Worm (Caenorhabditis elegans) whole organism, L3 larva: ENCODE measurements around the gene dcn-1.

ENCODE experiments used
- R02D3.7 ChIP-seq: fragments of 150-350 bp; optimal IDR thresholded peaks from 2 replicates; lab custom pipeline; 2014; ENCODE audit warnings: missing biosample characterization, missing genetic modification characterization
- ZK546.5 ChIP-seq: sonication (generic microtip); optimal IDR thresholded peaks from 2 replicates; lab custom pipeline; 2017; ENCODE audit warnings: missing biosample characterization, missing genetic modification characterization
- aly-2 ChIP-seq: fragments of 150-350 bp; optimal IDR thresholded peaks from 2 replicates; lab custom pipeline; 2014; ENCODE audit warnings: missing biosample characterization, missing genetic modification characterization
- ama-1 ChIP-seq: fragments of 150-350 bp; optimal IDR thresholded peaks from 2 replicates; lab custom pipeline; 2018
- ceh-28 ChIP-seq: fragments of 150-350 bp; optimal IDR thresholded peaks from 2 replicates; lab custom pipeline; 2014; ENCODE audit warnings: missing biosample characterization, missing genetic modification reagents, missing genetic modification characterization
- ceh-82 ChIP-seq: fragments of 150-350 bp; optimal IDR thresholded peaks from 2 replicates; lab custom pipeline; 2014; ENCODE audit warnings: missing biosample characterization, missing genetic modification characterization
- ceh-9 ChIP-seq: sonication (generic microtip); optimal IDR thresholded peaks from 2 replicates; lab custom pipeline; 2018; ENCODE audit warnings: missing biosample characterization, missing genetic modification characterization
- daf-12 ChIP-seq: fragments of 150-350 bp; optimal IDR thresholded peaks from 2 replicates; lab custom pipeline; 2014; ENCODE audit warnings: missing biosample characterization, missing genetic modification reagents, missing genetic modification characterization
- egl-27 ChIP-seq: sonication (generic microtip); optimal IDR thresholded peaks from 4 replicates; lab custom pipeline; 2017; ENCODE audit warnings: missing biosample characterization, missing genetic modification reagents, missing genetic modification characterization
- egl-5 ChIP-seq: fragments of 150-350 bp; optimal IDR thresholded peaks from 2 replicates; lab custom pipeline; 2017; ENCODE audit warnings: missing biosample characterization, missing genetic modification reagents, missing genetic modification characterization, inconsistent platforms
- elt-1 ChIP-seq: fragments of 150-350 bp; optimal IDR thresholded peaks from 2 replicates; lab custom pipeline; 2014; ENCODE audit warnings: missing biosample characterization, missing genetic modification characterization
- elt-2 ChIP-seq: sonication (generic microtip); optimal IDR thresholded peaks from 2 replicates; lab custom pipeline; 2016; ENCODE audit warnings: missing genetic modification reagents, mild to moderate bottlenecking, missing genetic modification characterization, missing compliant biosample characterization
- elt-3 ChIP-seq, 3 experiments: fragments of 150-350 bp in 1 of 3; sonication (generic microtip) in 2 of 3; optimal IDR thresholded peaks; 2 replicates in 2 of 3; 4 replicates in 1 of 3; lab custom pipeline; 2014 to 2017; ENCODE audit warnings: missing biosample characterization in 3 of 3, missing genetic modification characterization in 3 of 3
- eor-1 ChIP-seq, 2 experiments: fragments of 150-350 bp; optimal IDR thresholded peaks; 2 replicates each; lab custom pipeline; 2014 to 2018; ENCODE audit warnings: missing biosample characterization in 2 of 2, missing genetic modification characterization in 2 of 2
- fkh-10 ChIP-seq: sonication (generic microtip); optimal IDR thresholded peaks from 2 replicates; lab custom pipeline; 2017; ENCODE audit warnings: missing biosample characterization, missing genetic modification reagents, missing genetic modification characterization
- fkh-2 ChIP-seq: fragments of 150-350 bp; optimal IDR thresholded peaks from 2 replicates; lab custom pipeline; 2014; ENCODE audit warnings: missing biosample characterization, missing genetic modification reagents, missing genetic modification characterization
- fos-1 ChIP-seq: fragments of 150-350 bp; optimal IDR thresholded peaks from 2 replicates; lab custom pipeline; 2014; ENCODE audit warnings: missing biosample characterization, missing genetic modification characterization
- hmg-11 ChIP-seq: sonication (generic microtip); optimal IDR thresholded peaks from 2 replicates; lab custom pipeline; 2016; ENCODE audit warnings: missing genetic modification characterization, missing compliant biosample characterization
- lin-15B ChIP-seq: fragments of 150-350 bp; optimal IDR thresholded peaks from 2 replicates; lab custom pipeline; 2014; ENCODE audit warnings: missing biosample characterization, missing genetic modification characterization
- lin-39 ChIP-seq: fragments of 150-350 bp; optimal IDR thresholded peaks from 2 replicates; lab custom pipeline; 2018; ENCODE audit warnings: missing biosample characterization, missing genetic modification reagents, missing genetic modification characterization
- mdl-1 ChIP-seq: fragments of 150-350 bp; optimal IDR thresholded peaks from 2 replicates; lab custom pipeline; 2014; ENCODE audit warnings: missing biosample characterization, missing genetic modification characterization
- mml-1 ChIP-seq: fragments of 150-350 bp; sonication (generic microtip); optimal IDR thresholded peaks from 3 replicates; lab custom pipeline; 2014; ENCODE audit warnings: missing biosample characterization, missing genetic modification characterization
- nfya-1 ChIP-seq: sonication (generic microtip); optimal IDR thresholded peaks from 2 replicates; lab custom pipeline; 2017; ENCODE audit warnings: missing genetic modification characterization, mild to moderate bottlenecking, missing compliant biosample characterization, antibody characterized with exemption, moderate library complexity; ENCODE audit not compliant: insufficient read depth
- nhr-11 ChIP-seq: fragments of 150-350 bp; optimal IDR thresholded peaks from 2 replicates; lab custom pipeline; 2014; ENCODE audit warnings: missing biosample characterization, missing genetic modification characterization
- nhr-23 ChIP-seq: fragments of 150-350 bp; optimal IDR thresholded peaks from 2 replicates; lab custom pipeline; 2014; ENCODE audit warnings: missing biosample characterization, missing genetic modification reagents, missing genetic modification characterization
- nhr-237 ChIP-seq: fragments of 150-350 bp; optimal IDR thresholded peaks from 2 replicates; lab custom pipeline; 2014; ENCODE audit warnings: missing biosample characterization, missing genetic modification characterization
- nhr-25 ChIP-seq: sonication (generic microtip); optimal IDR thresholded peaks from 2 replicates; lab custom pipeline; 2017; ENCODE audit warnings: missing biosample characterization, missing genetic modification characterization
- nhr-28 ChIP-seq: fragments of 150-350 bp; optimal IDR thresholded peaks from 2 replicates; lab custom pipeline; 2014; ENCODE audit warnings: missing biosample characterization, missing genetic modification characterization
- nhr-43 ChIP-seq: sonication (generic microtip); optimal IDR thresholded peaks from 2 replicates; lab custom pipeline; 2016; ENCODE audit warnings: mild to moderate bottlenecking, missing genetic modification characterization, missing compliant biosample characterization; ENCODE audit not compliant: poor library complexity, severe bottlenecking
- nhr-67 ChIP-seq: fragments of 150-350 bp; optimal IDR thresholded peaks from 2 replicates; lab custom pipeline; 2014; ENCODE audit warnings: missing biosample characterization, missing genetic modification characterization
- nhr-76 ChIP-seq: fragments of 150-350 bp; sonication (generic microtip); optimal IDR thresholded peaks from 5 replicates; lab custom pipeline; 2014; ENCODE audit warnings: missing biosample characterization, missing genetic modification characterization
- nhr-77 ChIP-seq: fragments of 150-350 bp; optimal IDR thresholded peaks from 2 replicates; lab custom pipeline; 2014; ENCODE audit warnings: missing biosample characterization, missing genetic modification characterization
- pha-4 ChIP-seq: fragments of 150-350 bp; optimal IDR thresholded peaks from 2 replicates; lab custom pipeline; 2014; ENCODE audit warnings: missing biosample characterization, missing genetic modification reagents, missing genetic modification characterization
- pqm-1 ChIP-seq: fragments of 150-350 bp; optimal IDR thresholded peaks from 2 replicates; lab custom pipeline; 2017; ENCODE audit warnings: missing biosample characterization, missing genetic modification characterization, inconsistent platforms
- sea-2 ChIP-seq: fragments of 150-350 bp; sonication (generic microtip); optimal IDR thresholded peaks from 4 replicates; lab custom pipeline; 2014; ENCODE audit warnings: missing biosample characterization, missing genetic modification reagents, missing genetic modification characterization
- skn-1 ChIP-seq: fragments of 150-350 bp; optimal IDR thresholded peaks from 2 replicates; lab custom pipeline; 2014; ENCODE audit warnings: missing biosample characterization, missing genetic modification characterization
- tbx-2 ChIP-seq: sonication (generic microtip); optimal IDR thresholded peaks from 2 replicates; lab custom pipeline; 2016; ENCODE audit warnings: mild to moderate bottlenecking, missing genetic modification characterization, missing compliant biosample characterization
- unc-39 ChIP-seq: sonication (generic microtip); optimal IDR thresholded peaks from 4 replicates; lab custom pipeline; 2017; ENCODE audit warnings: missing biosample characterization, missing genetic modification characterization
- unc-62 ChIP-seq: fragments of 150-350 bp; sonication (generic microtip); optimal IDR thresholded peaks from 4 replicates; lab custom pipeline; 2014; ENCODE audit warnings: missing biosample characterization, missing genetic modification reagents, missing genetic modification characterization
- zag-1 ChIP-seq: fragments of 150-350 bp; optimal IDR thresholded peaks from 2 replicates; lab custom pipeline; 2014; ENCODE audit warnings: missing biosample characterization, missing genetic modification characterization
- ztf-11 ChIP-seq: fragments of 150-350 bp; optimal IDR thresholded peaks from 2 replicates; lab custom pipeline; 2014; ENCODE audit warnings: missing biosample characterization, missing genetic modification characterization
- ztf-4 ChIP-seq: fragments of 150-350 bp; optimal IDR thresholded peaks from 2 replicates; lab custom pipeline; 2014; ENCODE audit warnings: missing biosample characterization, missing genetic modification characterization

dcn-1 gene

DNA sequence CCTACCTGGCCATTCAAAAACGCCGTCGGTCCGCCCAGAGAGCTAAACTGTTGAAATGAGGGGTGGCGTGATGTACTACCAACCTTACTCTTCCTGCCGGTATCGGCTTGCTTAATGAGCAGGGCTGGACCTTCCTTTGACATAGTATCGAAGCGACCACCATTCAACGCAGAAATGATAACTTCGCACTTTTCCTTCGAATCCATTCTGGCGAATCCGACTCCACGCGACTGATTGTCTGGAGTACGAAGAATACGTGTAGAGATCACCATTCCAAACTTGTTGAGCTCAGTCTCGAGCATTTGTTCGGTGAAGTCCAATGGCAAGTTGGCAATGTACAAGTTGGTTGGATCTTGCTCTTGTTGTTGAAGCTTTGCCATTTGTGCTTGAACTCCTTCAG is 35.5 kb upstream of the dcn-1 start:
- TF ChIP-seq fkh-10 (GFP tag; lab: Kevin White, UChicago), result no peak
- no peak for TF ChIP-seq hmg-11
- TF ChIP-seq pqm-1, result no peak
- no peak for TF ChIP-seq pha-4
- no peak for TF ChIP-seq nhr-25 (tag; lab: Kevin White, UChicago)
- TF ChIP-seq fos-1, result no peak
- no peak for TF ChIP-seq nfya-1 (tag; lab: Kevin White, UChicago)
- no peak for TF ChIP-seq elt-2 (tag; lab: Kevin White, UChicago)
- no peak for TF ChIP-seq nhr-23 (tag; lab: Kevin White, UChicago)
- TF ChIP-seq ceh-82 (tag; lab: Kevin White, UChicago), result no peak
- no peak for TF ChIP-seq nhr-67 (tag; lab: Kevin White, UChicago)
- no peak for TF ChIP-seq nhr-76 (tag; lab: Kevin White, UChicago)
- no peak for TF ChIP-seq R02D3.7

- no peak for TF ChIP-seq elt-1 (tag; lab: Kevin White, UChicago)
- TF ChIP-seq elt-2 (tag; lab: Kevin White, UChicago), result no peak
- peak; percentile 23 for TF ChIP-seq lin-39 (tag; lab: Kevin White, UChicago)
- TF ChIP-seq nhr-77 (tag; lab: Kevin White, UChicago), result no peak
- TF ChIP-seq fkh-2 (tag; lab: Kevin White, UChicago), result no peak
- TF ChIP-seq mml-1 (tag; lab: Kevin White, UChicago), result no peak
- TF ChIP-seq R02D3.7, result no peak
- peak; percentile 41 for TF ChIP-seq nhr-25 (tag; lab: Kevin White, UChicago)
- TF ChIP-seq nhr-237 (tag; lab: Kevin White, UChicago), result no peak
- TF ChIP-seq lin-15B (tag; lab: Kevin White, UChicago), result no peak
- TF ChIP-seq nhr-23 (tag; lab: Kevin White, UChicago), result peak; percentile 44
- no peak for TF ChIP-seq fos-1
- no peak for TF ChIP-seq hmg-11
- no peak for TF ChIP-seq tbx-2 (tag; lab: Kevin White, UChicago)
- no peak for TF ChIP-seq sea-2
- no peak for TF ChIP-seq ztf-4
- TF ChIP-seq pha-4, result peak; percentile 38
- TF ChIP-seq ama-1 (lab: Kevin White, UChicago), result peak; percentile 7
- TF ChIP-seq unc-39 (tag; lab: Kevin White, UChicago), result no peak
- TF ChIP-seq elt-3 (tag; optimal IDR thresholded peaks at IDR 0.05; lab: Kevin White, UChicago), result peak in 1 of 3 experiments; percentile 45
- TF ChIP-seq ceh-82 (tag; lab: Kevin White, UChicago), result no peak
- TF ChIP-seq nfya-1 (tag; lab: Kevin White, UChicago), result no peak
- no peak for TF ChIP-seq egl-27 (tag; lab: Kevin White, UChicago)
- TF ChIP-seq mdl-1, result peak; percentile 2
Observed at ce11 chrIII:4280215-4281173, 33.2 kb upstream of the dcn-1 start, which contains the start of gene sup-26. sup-26 (minus strand) TSS chrIII:4280224.

DNA sequence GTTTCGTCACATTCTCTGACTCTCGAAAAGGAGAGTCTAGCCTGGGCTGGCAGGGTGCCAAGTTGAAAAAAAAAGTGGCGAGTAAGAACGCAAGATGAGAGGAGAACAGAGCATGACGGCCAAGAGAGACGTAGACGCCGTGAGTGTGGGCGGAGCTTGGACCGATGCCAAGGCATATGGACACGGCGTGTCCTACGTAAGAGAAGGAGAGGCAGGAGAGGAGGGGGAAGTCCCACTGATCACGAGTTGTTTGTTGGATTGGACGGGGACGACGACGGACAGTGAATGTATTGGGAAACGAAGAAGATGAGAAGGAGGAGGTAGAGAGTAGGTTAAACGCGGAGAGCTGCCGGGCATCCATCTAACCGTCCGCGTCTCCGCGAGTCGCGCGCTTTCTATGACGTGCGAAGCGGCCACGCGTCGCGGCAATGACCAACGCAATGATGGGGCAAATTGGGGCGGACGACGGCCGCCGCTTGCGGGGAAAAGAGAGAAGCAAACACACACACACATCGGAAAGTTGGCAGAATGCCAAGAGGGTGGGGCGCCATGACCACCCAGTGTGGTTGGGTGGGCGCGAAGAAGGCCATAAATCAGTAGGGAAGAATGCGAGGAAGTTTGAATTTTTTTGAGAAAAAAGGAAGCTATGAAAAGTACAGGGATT is 31.6 kb upstream of the dcn-1 start:
- TF ChIP-seq egl-5 (tag; lab: Kevin White, UChicago), result peak; percentile 92
- TF ChIP-seq nhr-76 (tag; lab: Kevin White, UChicago), result peak; percentile 14
- TF ChIP-seq ceh-28, result peak; percentile 96
- peak; percentile 51 for TF ChIP-seq aly-2
- peak; percentile 98 for TF ChIP-seq hmg-11
- peak; percentile 97 for TF ChIP-seq pha-4
- TF ChIP-seq nhr-23 (tag; lab: Kevin White, UChicago), result peak; percentile 98
- TF ChIP-seq eor-1 (tag; optimal IDR thresholded peaks at IDR 0.05; lab: Kevin White, UChicago), result no peak
- peak; percentile 40 for TF ChIP-seq nhr-28 (tag; lab: Kevin White, UChicago)
- peak; percentile 27 for TF ChIP-seq ZK546.5 (tag; lab: Kevin White, UChicago)
- peak; percentile 72 for TF ChIP-seq egl-27 (tag; lab: Kevin White, UChicago)
- no peak for TF ChIP-seq ztf-11 (tag; lab: Kevin White, UChicago)
- TF ChIP-seq elt-1 (tag; lab: Kevin White, UChicago), result peak; percentile 91
- no peak for TF ChIP-seq mml-1 (tag; lab: Kevin White, UChicago)
- peak; percentile 92 for TF ChIP-seq nhr-11 (tag; lab: Kevin White, UChicago)
- peak; percentile 98 for TF ChIP-seq nhr-43
- TF ChIP-seq fos-1, result peak; percentile 86
- peak; percentile 98 for TF ChIP-seq unc-62 (GFP tag; lab: Kevin White, UChicago)
- peak; percentile 85 for TF ChIP-seq R02D3.7
- TF ChIP-seq sea-2, result peak; percentile 77
- no peak for TF ChIP-seq skn-1
- peak in 1 of 3 experiments; percentile 6 for TF ChIP-seq elt-3 (tag; optimal IDR thresholded peaks at IDR 0.05; lab: Kevin White, UChicago)
- peak; percentile 75 for TF ChIP-seq zag-1 (tag; lab: Kevin White, UChicago)
- peak; percentile 35 for TF ChIP-seq nhr-77 (tag; lab: Kevin White, UChicago)
- peak; percentile 99 for TF ChIP-seq nfya-1 (tag; lab: Kevin White, UChicago)
- peak; percentile 64 for TF ChIP-seq daf-12 (tag; lab: Kevin White, UChicago)
- no peak for TF ChIP-seq nhr-237 (tag; lab: Kevin White, UChicago)
- TF ChIP-seq tbx-2 (tag; lab: Kevin White, UChicago), result peak; percentile 97
- peak; percentile 95 for TF ChIP-seq elt-2 (tag; lab: Kevin White, UChicago)
- no peak for TF ChIP-seq fkh-2 (tag; lab: Kevin White, UChicago)
- no peak for TF ChIP-seq ceh-9
- peak; percentile 74 for TF ChIP-seq pqm-1
- peak; percentile 62 for TF ChIP-seq ama-1 (lab: Kevin White, UChicago)
- TF ChIP-seq lin-39 (tag; lab: Kevin White, UChicago), result peak; percentile 95
